Fruit fly (Drosophila melanogaster) whole organism, embryonic: Measurements from ENCODE around the gene zf30C.

Source experiments
- Adf1 ChIP-seq: fragments of 200-800 bp; sonication (Bioruptor generic); IDR thresholded peaks from 2 replicates; pipeline ENCODE4 v1.3.6; 2022; ENCODE audit warnings: missing biosample characterization, missing genetic modification characterization
- Blimp-1 ChIP-seq: fragments of 200-800 bp; sonication (Bioruptor generic); optimal IDR thresholded peaks from 3 replicates; lab custom pipeline; 2018; ENCODE audit warnings: missing biosample characterization, missing genetic modification characterization, mild to moderate bottlenecking, moderate library complexity, missing genetic modification reagents
- CG2120 ChIP-seq: fragments of 200-800 bp; sonication (Bioruptor generic); optimal IDR thresholded peaks from 3 replicates; lab custom pipeline; 2016; ENCODE audit warnings: missing biosample characterization, missing genetic modification characterization
- CG4360 ChIP-seq: fragments of 200-800 bp; sonication (Bioruptor generic); IDR thresholded peaks from 2 replicates; pipeline ENCODE4 v1.3.6; 2022; ENCODE audit warnings: missing biosample characterization, missing genetic modification characterization
- Dek ChIP-seq: fragments of 200-800 bp; sonication (Bioruptor generic); optimal IDR thresholded peaks from 3 replicates; lab custom pipeline; 2019; ENCODE audit warnings: missing biosample characterization, mild to moderate bottlenecking, missing genetic modification characterization, moderate library complexity
- HmgZ ChIP-seq: fragments of 200-800 bp; sonication (Bioruptor generic); optimal IDR thresholded peaks from 2 replicates; lab custom pipeline; 2018; ENCODE audit warnings: missing biosample characterization, mild to moderate bottlenecking, missing genetic modification characterization
- Hr3 ChIP-seq: fragments of 200-800 bp; sonication (Bioruptor generic); optimal IDR thresholded peaks from 3 replicates; lab custom pipeline; 2016; ENCODE audit warnings: missing biosample characterization, missing genetic modification characterization
- Lpt ChIP-seq: fragments of >200 bp; optimal IDR thresholded peaks from 2 replicates; lab custom pipeline; 2018; ENCODE audit warnings: missing biosample characterization, missing genetic modification characterization
- ci ChIP-seq: fragments of 200-800 bp; sonication (Bioruptor generic); IDR thresholded peaks from 3 replicates; pipeline ENCODE4 v1.3.6; 2022; ENCODE audit warnings: missing biosample characterization, missing genetic modification characterization
- sug ChIP-seq: fragments of 200-800 bp; optimal IDR thresholded peaks from 2 replicates; lab custom pipeline; 2019; ENCODE audit warnings: missing biosample characterization, mild to moderate bottlenecking, missing genetic modification characterization, moderate library complexity
- zen2 ChIP-seq: fragments of 200-800 bp; sonication (Bioruptor generic); IDR thresholded peaks from 3 replicates; pipeline ENCODE4 v1.3.6; 2022; ENCODE audit warnings: missing biosample characterization, missing genetic modification characterization; ENCODE audit not compliant: partially characterized antibody

DNA sequence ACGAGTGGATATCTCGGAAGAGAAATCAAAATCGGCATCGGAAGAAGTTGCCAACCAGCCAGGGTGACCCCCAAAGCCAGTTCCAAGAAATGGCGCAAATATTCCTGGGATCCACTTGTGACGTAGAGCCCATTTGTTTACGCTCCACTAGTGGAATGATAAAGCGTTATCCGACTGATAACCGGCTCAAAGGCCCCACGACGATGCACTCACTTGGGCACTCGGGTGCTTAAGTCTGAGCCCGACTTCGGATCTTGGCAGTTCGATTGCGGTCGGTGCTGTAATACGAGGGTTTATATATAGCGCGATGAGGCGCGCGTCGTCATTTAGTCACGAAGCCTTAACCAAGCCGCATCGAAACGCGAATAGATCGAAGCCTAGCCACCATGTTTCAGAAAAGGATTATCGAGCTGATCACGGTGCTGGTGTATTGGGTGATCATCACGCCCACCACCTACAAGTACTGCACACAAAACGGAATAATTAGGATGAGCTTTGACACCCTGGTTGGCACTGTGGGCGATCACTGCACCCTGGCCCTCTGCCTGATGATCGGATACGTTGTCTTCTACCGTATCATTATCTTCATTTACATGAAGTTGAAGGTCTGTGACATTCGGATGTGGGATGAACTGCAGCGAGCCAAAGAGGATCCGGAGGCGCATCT, 28.4 kb upstream of the zf30C start, which contains the start of gene CG13116:
- TF ChIP-seq Lpt (GFP tag; lab: Kevin White, UChicago) (no peak), Hr3 (GFP tag; lab: Kevin White, UChicago) (no peak), CG4360 (no peak), ci (GFP tag; lab: Robert Waterston, UW) (no peak), CG2120 (GFP tag; lab: Kevin White, UChicago) (no peak), sug (no peak), Dek (tag; lab: Kevin White, UChicago) (no peak), HmgZ (tag; lab: Kevin White, UChicago) (no peak), zen2 (GFP tag; lab: Robert Waterston, UW) (no peak), Adf1 (no peak), Blimp-1 (no peak)
